Worm (Caenorhabditis elegans) whole organism, dauer: ENCODE data around the gene str-115.
"Not testable (repeated sequence)": the region's sequence is repeated elsewhere in the genome, so short reads cannot be mapped to it uniquely, and the experiment has no call there.

Experiments
- unc-62 ChIP-seq: sonication (generic microtip); optimal IDR thresholded peaks from 2 replicates; lab custom pipeline; 2017; ENCODE audit warnings: missing biosample characterization, missing genetic modification reagents, missing genetic modification characterization

The str-115 gene

DNA sequence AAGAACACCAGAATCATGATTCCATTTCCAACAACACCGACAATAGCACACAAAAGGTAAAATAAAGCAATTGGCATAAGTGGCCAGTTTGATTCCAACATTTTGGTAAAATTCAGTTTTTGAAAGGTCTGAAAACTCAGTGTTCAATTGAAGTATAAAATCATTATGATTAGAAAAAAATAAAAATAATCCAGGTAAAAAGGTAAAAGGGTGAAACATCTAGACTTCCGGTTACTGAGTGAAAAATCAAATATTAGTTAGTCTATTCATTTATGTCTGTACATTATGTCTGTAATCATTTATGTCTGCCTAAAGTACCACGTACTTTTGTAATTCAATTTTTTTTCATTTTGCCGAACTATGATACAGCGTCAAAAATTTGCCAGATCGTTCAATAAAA, 13.9 kb upstream of the str-115 start, which contains the start of gene srsx-31:
Gene srsx-31 (minus strand): TSS at position 101 of the 400 bp plus-strand sequence.
- TF ChIP-seq unc-62 = no peak

ce11 chrV:11258896-11259295, 10.0 kb upstream of the str-115 start, which contains the start of gene lgc-36:
lgc-36 (minus strand) TSS chrV:11258996.
- TF ChIP-seq unc-62 = no peak

ce11 chrV:11260622-11261021, 8.3 kb upstream of the str-115 start, which contains the start of gene F07B10.7:
F07B10.7 (minus strand) TSS chrV:11260722.
- TF ChIP-seq unc-62 = no peak

- TF ChIP-seq unc-62 = no peak
Measured at ce11 chrV:11263025-11263424, 5.9 kb upstream of the str-115 start, which contains the start of gene F07B10.4. F07B10.4 (minus strand) TSS chrV:11263125.

DNA sequence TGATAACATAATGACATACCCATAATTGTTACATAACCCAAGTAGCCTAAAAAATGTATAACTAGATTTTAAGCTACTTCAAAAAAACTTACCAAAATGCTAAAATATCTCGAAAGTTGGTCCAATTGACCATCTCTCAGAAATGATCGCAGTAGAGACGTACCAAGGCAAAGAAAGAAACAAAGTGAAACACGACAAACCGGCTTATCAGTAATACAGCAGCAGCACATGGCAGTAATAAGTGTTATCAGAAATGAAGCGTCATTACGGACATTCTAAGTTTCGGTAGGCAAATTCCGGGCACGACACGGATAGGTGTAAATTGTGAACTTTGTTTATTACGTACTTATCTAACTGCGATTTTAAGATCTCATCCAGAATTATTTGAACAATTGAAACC, 3.4 kb upstream of the str-115 start, which contains the start of gene cln-3.1:
Gene cln-3.1 (minus strand): TSS at position 171 of the 400 bp plus-strand sequence.
- TF ChIP-seq unc-62 = no peak

DNA sequence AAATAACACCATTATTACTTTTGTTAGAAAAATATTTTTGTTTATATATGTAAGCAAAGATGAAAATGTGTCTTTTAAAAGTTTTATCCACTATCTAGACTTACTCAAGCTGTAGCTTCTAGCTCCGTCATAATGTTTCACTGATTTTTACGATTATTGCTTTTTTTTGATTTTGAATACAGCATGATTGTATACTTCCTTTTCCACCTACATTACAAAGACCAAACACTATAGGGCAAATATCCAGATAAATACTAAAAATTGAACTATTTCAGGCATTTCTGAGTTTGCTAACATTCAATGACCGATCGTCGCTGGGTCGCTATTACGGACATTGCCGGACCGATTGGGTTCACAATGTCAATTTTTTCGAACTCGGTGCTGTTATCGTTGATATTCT, 2.2 kb upstream of the str-115 start, which contains the start of gene str-116:
Gene str-116 (plus strand): TSS at position 301 of the 400 bp plus-strand sequence.
- TF ChIP-seq unc-62 = no peak

DNA sequence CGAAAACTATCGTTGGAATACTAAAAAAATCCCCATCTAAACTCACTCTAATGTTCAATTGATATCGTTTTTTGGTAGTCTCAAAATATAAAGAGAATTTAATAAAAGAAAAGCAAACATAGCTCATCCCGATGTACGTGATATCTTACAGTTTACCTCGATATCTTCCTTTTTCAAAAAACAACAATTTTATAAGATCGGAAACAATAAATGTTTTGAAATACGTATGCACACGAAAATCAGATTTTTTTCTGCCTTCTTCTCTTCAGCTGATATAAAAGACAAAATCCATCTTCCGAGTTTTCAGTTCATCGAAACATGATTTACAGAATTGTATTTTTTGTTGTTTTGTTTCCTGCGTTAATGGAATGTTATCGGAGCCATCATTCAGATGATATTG, 2.2 kb downstream of the str-115 start, which contains the start of gene clec-222:
Gene clec-222 (plus strand): TSS at position 301 of the 400 bp plus-strand sequence.
- no peak for TF ChIP-seq unc-62

DNA sequence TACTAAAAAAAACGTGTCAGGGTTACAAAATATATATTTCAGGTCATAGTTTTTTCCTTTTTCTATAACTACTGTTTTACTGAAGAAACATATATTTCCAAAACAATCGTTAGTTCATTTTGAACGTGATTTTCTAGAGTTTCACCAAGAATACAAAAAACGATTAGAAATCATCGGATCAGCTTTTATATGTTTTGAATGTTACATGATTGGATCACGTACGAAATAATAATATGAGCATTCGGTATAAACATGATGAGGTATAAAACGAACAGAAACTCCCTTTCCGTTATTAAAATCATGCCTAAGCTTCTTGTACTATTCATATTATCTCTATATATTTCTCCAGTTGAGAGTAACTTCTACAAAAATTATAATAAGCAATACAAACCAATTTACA, 4.0 kb downstream of the str-115 start, which contains the start of gene clec-223:
Gene clec-223 (plus strand): TSS at position 301 of the 400 bp plus-strand sequence.
- no peak for TF ChIP-seq unc-62

ce11 chrV:11279564-11279963, 10.7 kb downstream of the str-115 start:
- TF ChIP-seq unc-62 = no peak

- TF ChIP-seq unc-62 = no peak
Measured at ce11 chrV:11281414-11282209, 12.7 kb downstream of the str-115 start.

ce11 chrV:11282272-11282671, 13.4 kb downstream of the str-115 start, which contains the start of gene gly-20:
gly-20 (plus strand) TSS chrV:11282572.
- TF ChIP-seq unc-62 = no peak

DNA sequence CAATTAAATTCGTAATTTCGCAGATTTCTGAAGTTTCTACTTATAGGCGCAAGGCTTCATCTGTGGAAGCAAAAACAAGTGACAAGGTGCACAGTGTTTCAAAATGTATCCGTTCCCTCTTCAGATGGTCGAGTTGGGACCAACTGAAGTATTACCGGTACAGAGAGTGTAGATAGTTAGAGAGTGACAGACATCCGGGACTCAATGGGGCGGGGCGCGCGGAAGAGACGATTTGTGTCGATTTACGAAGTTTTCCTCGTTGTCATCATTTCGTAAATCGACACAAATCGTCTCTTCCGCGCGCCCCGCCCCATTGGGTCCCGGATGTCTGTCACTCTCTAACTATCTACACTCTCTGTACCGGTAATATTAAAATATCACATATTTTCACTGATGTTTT, 17.2 kb downstream of the str-115 start, which contains the start of gene C03E10.3:
Gene C03E10.3 (plus strand): TSS at position 301 of the 400 bp plus-strand sequence.
- TF ChIP-seq unc-62 = not testable (repeated sequence)

ce11 chrV:11290888-11291287, 22.0 kb downstream of the str-115 start, which contains the start of gene C03E10.1:
C03E10.1 (plus strand) TSS chrV:11291188.
- TF ChIP-seq unc-62 = no peak

ce11 chrV:11292682-11293081, 23.8 kb downstream of the str-115 start:
- TF ChIP-seq unc-62 = no peak

DNA sequence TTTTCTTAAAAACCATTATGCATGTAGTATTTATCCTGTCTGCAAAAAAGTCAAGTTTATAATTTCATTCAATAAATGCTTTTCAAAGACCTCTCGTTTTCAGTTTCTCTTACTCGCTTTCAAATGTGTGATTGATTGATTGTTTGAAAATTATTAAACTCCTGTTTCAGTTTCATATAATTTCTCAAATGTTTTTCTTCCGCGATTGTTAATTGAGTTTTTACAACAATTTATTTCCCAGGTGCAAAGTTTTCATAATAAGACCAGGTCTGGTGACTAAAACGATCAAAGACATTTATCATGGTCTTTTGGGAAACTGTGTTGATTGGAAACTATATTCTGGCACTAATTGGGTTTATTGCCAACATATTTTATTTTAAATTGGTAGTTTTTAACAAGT, 25.5 kb downstream of the str-115 start, which contains the start of gene T03F7.6:
Gene T03F7.6 (plus strand): TSS at position 301 of the 400 bp plus-strand sequence.
- TF ChIP-seq unc-62 = no peak

- no peak for TF ChIP-seq unc-62
Measured at ce11 chrV:11298632-11299031, 29.7 kb downstream of the str-115 start, which contains the start of gene T03F7.5. T03F7.5 (minus strand) TSS chrV:11298732.

DNA sequence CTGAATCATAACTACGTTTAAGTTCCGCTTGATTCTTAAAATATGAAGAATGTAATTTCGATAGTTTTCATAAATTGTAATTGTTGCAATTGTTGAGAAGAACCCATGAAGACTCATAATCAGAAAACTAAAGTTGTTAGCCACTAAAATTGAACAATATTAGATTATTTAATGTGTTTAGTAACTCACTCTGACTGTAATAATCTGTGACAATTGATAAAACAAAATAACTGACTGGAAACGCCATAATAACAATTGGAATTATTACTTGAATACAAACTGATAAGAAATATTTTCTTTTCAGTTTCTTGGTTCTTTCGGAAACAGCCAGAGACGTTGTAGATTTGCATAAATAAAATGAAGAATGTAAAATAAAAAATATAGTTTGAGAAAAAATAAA, 30.5 kb downstream of the str-115 start:
- no peak for TF ChIP-seq unc-62
